Fruit fly (Drosophila melanogaster): ENCODE measurements around the gene CG8209.

Gene CG8209

DNA sequence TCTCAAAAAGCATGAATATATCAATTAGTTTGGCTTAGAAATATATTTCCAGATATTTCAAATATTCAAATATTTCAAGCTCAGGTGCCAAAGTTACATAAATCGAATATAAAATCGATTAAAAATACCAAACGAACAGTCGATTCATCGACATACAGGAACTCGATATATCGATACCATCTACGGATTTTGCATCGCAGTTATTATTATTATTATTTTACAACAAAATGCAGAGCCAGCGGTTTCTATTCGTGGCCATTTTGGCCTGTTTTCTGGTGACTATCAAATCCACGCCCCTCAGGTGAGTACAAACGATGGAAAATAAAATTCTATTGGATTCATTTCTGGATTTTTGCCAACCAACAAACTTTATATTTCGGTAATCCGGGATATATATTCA is 5.8 kb upstream of the CG8209 start, which contains the start of gene RNaseX25 (continued):
- no peak for TF ChIP-seq CG13123 (GFP tag; optimal IDR thresholded peaks at IDR 0.05)
- no peak for TF ChIP-seq CG17612 (GFP tag; IDR thresholded peaks at IDR 0.05)
- TF ChIP-seq Dp (GFP tag; optimal IDR thresholded peaks at IDR 0.05) = peak; percentile 83
- no peak for TF ChIP-seq sens-2 (GFP tag; IDR thresholded peaks at IDR 0.05)
- no peak for TF ChIP-seq grau (tag; optimal IDR thresholded peaks at IDR 0.05)
- peak; percentile 87 for TF ChIP-seq CG16813 (GFP tag; IDR thresholded peaks at IDR 0.05; ENCODE audit: partially characterized antibody)
- TF ChIP-seq HLH54F (GFP tag; optimal IDR thresholded peaks at IDR 0.05) = no peak
- TF ChIP-seq wor (GFP tag; IDR thresholded peaks at IDR 0.05) = no peak
- peak; percentile 93 for TF ChIP-seq CG7963 (GFP tag; IDR thresholded peaks at IDR 0.05; ENCODE audit: partially characterized antibody)
- no peak for TF ChIP-seq CG4854 (GFP tag; optimal IDR thresholded peaks at IDR 0.05)
- peak; percentile 48 for TF ChIP-seq CG12659 (GFP tag; optimal IDR thresholded peaks at IDR 0.05)
- peak; percentile 97 for TF ChIP-seq CG11560 (tag; IDR thresholded peaks at IDR 0.05)
- TF ChIP-seq CG14710 (tag; optimal IDR thresholded peaks at IDR 0.05) = peak; percentile 10
- TF ChIP-seq H15 (GFP tag; IDR thresholded peaks at IDR 0.05) = no peak
- no peak for TF ChIP-seq CG6813 (GFP tag; optimal IDR thresholded peaks at IDR 0.05)
- no peak for TF ChIP-seq NC2α (GFP tag; optimal IDR thresholded peaks at IDR 0.05)
- TF ChIP-seq hb (GFP tag; IDR thresholded peaks at IDR 0.05; ENCODE audit: partially characterized antibody) = peak; percentile 88
- TF ChIP-seq fd64A (GFP tag; optimal IDR thresholded peaks at IDR 0.05) = no peak
- TF ChIP-seq CG1832 (GFP tag; optimal IDR thresholded peaks at IDR 0.05) = no peak
- no peak for TF ChIP-seq CG16815 (GFP tag; optimal IDR thresholded peaks at IDR 0.05)
- TF ChIP-seq hbn (GFP tag; IDR thresholded peaks at IDR 0.05; ENCODE audit: partially characterized antibody) = peak; percentile 94
- TF ChIP-seq CG12744 (GFP tag; optimal IDR thresholded peaks at IDR 0.05) = no peak
- TF ChIP-seq CG18619 (GFP tag; optimal IDR thresholded peaks at IDR 0.05) = no peak
- TF ChIP-seq lov (optimal IDR thresholded peaks at IDR 0.05) = no peak
- TF ChIP-seq lov (GFP tag; IDR thresholded peaks at IDR 0.05) = no peak
- peak; percentile 96 for TF ChIP-seq sna (GFP tag; IDR thresholded peaks at IDR 0.05; ENCODE audit: partially characterized antibody)
- peak in 1 of 2 experiments; percentile 46 for TF ChIP-seq Pdp1 (GFP tag; optimal IDR thresholded peaks at IDR 0.05)
- peak; percentile 5 for TF ChIP-seq nom (GFP tag; optimal IDR thresholded peaks at IDR 0.05)
- no peak for TF ChIP-seq crp (GFP tag; optimal IDR thresholded peaks at IDR 0.05)
- peak; percentile 94 for TF ChIP-seq CG6791 (GFP tag; IDR thresholded peaks at IDR 0.05; ENCODE audit: partially characterized antibody)
- no peak for TF ChIP-seq CG18764 (GFP tag; optimal IDR thresholded peaks at IDR 0.05)
- TF ChIP-seq klu (GFP tag; IDR thresholded peaks at IDR 0.05) = no peak
- no peak for TF ChIP-seq br (optimal IDR thresholded peaks at IDR 0.05)
- TF ChIP-seq Fer1 (GFP tag; optimal IDR thresholded peaks at IDR 0.05) = peak; percentile 28
- no peak for TF ChIP-seq Awh (GFP tag; IDR thresholded peaks at IDR 0.05)
- no peak for TF ChIP-seq abd-A (tag; optimal IDR thresholded peaks at IDR 0.05)
- TF ChIP-seq sisA (GFP tag; IDR thresholded peaks at IDR 0.05) = no peak
- peak; percentile 92 for TF ChIP-seq Opbp (GFP tag; IDR thresholded peaks at IDR 0.05; ENCODE audit: partially characterized antibody)
- no peak for TF ChIP-seq CG10431 (GFP tag; optimal IDR thresholded peaks at IDR 0.05)
- TF ChIP-seq gro (GFP tag; optimal IDR thresholded peaks at IDR 0.05) = no peak
- no peak for TF ChIP-seq CG10209 (GFP tag; optimal IDR thresholded peaks at IDR 0.05)
- peak; percentile 92 for TF ChIP-seq ato (GFP tag; IDR thresholded peaks at IDR 0.05; ENCODE audit: partially characterized antibody)
- no peak for TF ChIP-seq Gsc (GFP tag; IDR thresholded peaks at IDR 0.05)
- no peak for TF ChIP-seq Kr (GFP tag; optimal IDR thresholded peaks at IDR 0.05)
- TF ChIP-seq C15 (GFP tag; IDR thresholded peaks at IDR 0.05) = no peak
- TF ChIP-seq run (tag; optimal IDR thresholded peaks at IDR 0.05) = no peak
- no peak for TF ChIP-seq Atf3 (GFP tag; optimal IDR thresholded peaks at IDR 0.05)
- no peak for TF ChIP-seq CG3407 (GFP tag; optimal IDR thresholded peaks at IDR 0.05)
- TF ChIP-seq CG12155 (GFP tag; optimal IDR thresholded peaks at IDR 0.05) = no peak
- TF ChIP-seq CG17802 (tag; optimal IDR thresholded peaks at IDR 0.05) = no peak
- TF ChIP-seq CG6254 (GFP tag; optimal IDR thresholded peaks at IDR 0.05) = no peak
